Worm (Caenorhabditis elegans) whole organism, mixed stage, embryonic: Measurements from ENCODE around the gene tbc-6.

Experiments used
- M03D4.4 ChIP-seq: sonication (generic microtip); optimal IDR thresholded peaks from 2 replicates; lab custom pipeline; 2017; ENCODE audit warnings: mild to moderate bottlenecking, missing genetic modification characterization, missing compliant biosample characterization
- bed-3 ChIP-seq: fragments of 200-800 bp; sonication (Bioruptor generic); optimal IDR thresholded peaks from 3 replicates; lab custom pipeline; 2018; ENCODE audit warnings: mild to moderate bottlenecking, missing genetic modification characterization, moderate library complexity, missing compliant biosample characterization
- blmp-1 ChIP-seq: fragments of 150-350 bp; optimal IDR thresholded peaks from 2 replicates; lab custom pipeline; 2014; ENCODE audit warnings: missing biosample characterization, missing genetic modification characterization
- ceh-39 ChIP-seq: fragments of 150-350 bp; optimal IDR thresholded peaks from 2 replicates; lab custom pipeline; 2014; ENCODE audit warnings: missing biosample characterization, missing genetic modification characterization
- ceh-43 ChIP-seq: fragments of 200-800 bp; sonication (Bioruptor generic); optimal IDR thresholded peaks from 2 replicates; lab custom pipeline; 2018; ENCODE audit warnings: mild to moderate bottlenecking, missing genetic modification characterization, moderate library complexity, missing compliant biosample characterization
- ceh-83 ChIP-seq: fragments of 200-800 bp; sonication (Bioruptor generic); optimal IDR thresholded peaks from 2 replicates; lab custom pipeline; 2018; ENCODE audit warnings: mild to moderate bottlenecking, missing genetic modification characterization, missing compliant biosample characterization
- ces-1 ChIP-seq: fragments of 150-350 bp; optimal IDR thresholded peaks from 2 replicates; lab custom pipeline; 2014; ENCODE audit warnings: missing biosample characterization, missing genetic modification reagents, missing genetic modification characterization
- cnd-1 ChIP-seq: fragments of 200-800 bp; sonication (Bioruptor generic); optimal IDR thresholded peaks from 2 replicates; lab custom pipeline; 2018; ENCODE audit warnings: mild to moderate bottlenecking, missing genetic modification characterization, missing compliant biosample characterization
- drap-1 ChIP-seq: fragments of 200-800 bp; sonication (Bioruptor generic); optimal IDR thresholded peaks from 3 replicates; lab custom pipeline; 2018; ENCODE audit warnings: mild to moderate bottlenecking, missing genetic modification characterization, missing compliant biosample characterization
- elt-1 ChIP-seq: sonication (generic microtip); optimal IDR thresholded peaks from 2 replicates; lab custom pipeline; 2017; ENCODE audit warnings: missing genetic modification characterization, mild to moderate bottlenecking, missing compliant biosample characterization, antibody characterized with exemption, moderate library complexity, borderline replicate concordance; ENCODE audit not compliant: insufficient read depth
- elt-3 ChIP-seq: fragments of 150-350 bp; optimal IDR thresholded peaks from 2 replicates; lab custom pipeline; 2014; ENCODE audit warnings: missing biosample characterization, missing genetic modification characterization
- flh-1 ChIP-seq: fragments of 200-800 bp; sonication (Bioruptor generic); optimal IDR thresholded peaks from 2 replicates; lab custom pipeline; 2018; ENCODE audit warnings: mild to moderate bottlenecking, missing genetic modification characterization, moderate library complexity, missing compliant biosample characterization
- ham-2 ChIP-seq: fragments of 200-800 bp; sonication (Bioruptor generic); optimal IDR thresholded peaks from 2 replicates; lab custom pipeline; 2018; ENCODE audit warnings: mild to moderate bottlenecking, missing genetic modification characterization, missing compliant biosample characterization
- hlh-1 ChIP-seq: fragments of 150-350 bp; optimal IDR thresholded peaks from 2 replicates; lab custom pipeline; 2014; ENCODE audit warnings: missing biosample characterization, missing genetic modification reagents, missing genetic modification characterization
- lin-13 ChIP-seq: fragments of 150-350 bp; optimal IDR thresholded peaks from 2 replicates; lab custom pipeline; 2014; ENCODE audit warnings: missing biosample characterization, missing genetic modification characterization
- lin-32 ChIP-seq: fragments of 200-800 bp; sonication (Bioruptor generic); optimal IDR thresholded peaks from 2 replicates; lab custom pipeline; 2018; ENCODE audit warnings: mild to moderate bottlenecking, missing genetic modification characterization, missing compliant biosample characterization
- lsy-2 ChIP-seq: fragments of 150-350 bp; optimal IDR thresholded peaks from 2 replicates; lab custom pipeline; 2014; ENCODE audit warnings: missing biosample characterization, missing genetic modification characterization
- mab-5 ChIP-seq: fragments of 150-350 bp; optimal IDR thresholded peaks from 2 replicates; lab custom pipeline; 2014; ENCODE audit warnings: missing biosample characterization, missing genetic modification characterization
- mep-1 ChIP-seq: fragments of 150-350 bp; optimal IDR thresholded peaks from 2 replicates; lab custom pipeline; 2017; ENCODE audit warnings: missing biosample characterization, missing genetic modification reagents, missing genetic modification characterization, inconsistent platforms
- mls-2 ChIP-seq: sonication (generic microtip); optimal IDR thresholded peaks from 2 replicates; lab custom pipeline; 2016; ENCODE audit warnings: mild to moderate bottlenecking, missing genetic modification characterization, moderate library complexity, missing compliant biosample characterization
- nhr-12 ChIP-seq: fragments of 150-350 bp; optimal IDR thresholded peaks from 2 replicates; lab custom pipeline; 2014; ENCODE audit warnings: missing biosample characterization, missing genetic modification characterization
- nhr-2 ChIP-seq: fragments of 150-350 bp; optimal IDR thresholded peaks from 2 replicates; lab custom pipeline; 2014; ENCODE audit warnings: missing biosample characterization, missing genetic modification characterization
- nhr-237 ChIP-seq: fragments of 150-350 bp; optimal IDR thresholded peaks from 2 replicates; lab custom pipeline; 2014; ENCODE audit warnings: missing biosample characterization, missing genetic modification characterization
- nhr-28 ChIP-seq: fragments of 150-350 bp; optimal IDR thresholded peaks from 2 replicates; lab custom pipeline; 2014; ENCODE audit warnings: missing biosample characterization, missing genetic modification characterization
- nhr-76 ChIP-seq: sonication (generic microtip); optimal IDR thresholded peaks from 2 replicates; lab custom pipeline; 2017; ENCODE audit warnings: missing biosample characterization, missing genetic modification characterization
- pha-4 ChIP-seq: fragments of 150-350 bp; optimal IDR thresholded peaks from 2 replicates; lab custom pipeline; 2018; ENCODE audit warnings: missing biosample characterization, missing genetic modification reagents, missing genetic modification characterization
- sem-2 ChIP-seq: fragments of 200-800 bp; sonication (Bioruptor generic); optimal IDR thresholded peaks from 2 replicates; lab custom pipeline; 2018; ENCODE audit warnings: mild to moderate bottlenecking, missing genetic modification characterization, missing compliant biosample characterization
- snpc-4 ChIP-seq: fragments of 150-350 bp; optimal IDR thresholded peaks from 2 replicates; lab custom pipeline; 2014; ENCODE audit warnings: missing biosample characterization, missing genetic modification characterization
- sptf-1 ChIP-seq: sonication (generic microtip); optimal IDR thresholded peaks from 2 replicates; lab custom pipeline; 2017; ENCODE audit warnings: mild to moderate bottlenecking, missing genetic modification characterization, moderate library complexity, missing compliant biosample characterization
- tbx-8 ChIP-seq: fragments of 200-800 bp; sonication (Bioruptor generic); optimal IDR thresholded peaks from 2 replicates; lab custom pipeline; 2018; ENCODE audit warnings: mild to moderate bottlenecking, missing genetic modification characterization, moderate library complexity, missing compliant biosample characterization
- unc-120 ChIP-seq: sonication (generic microtip); optimal IDR thresholded peaks from 2 replicates; lab custom pipeline; 2017; ENCODE audit warnings: missing genetic modification characterization, missing compliant biosample characterization; ENCODE audit not compliant: poor library complexity, severe bottlenecking
- unc-39 ChIP-seq: fragments of 150-350 bp; optimal IDR thresholded peaks from 2 replicates; lab custom pipeline; 2014; ENCODE audit warnings: missing biosample characterization, missing genetic modification characterization
- unc-62 ChIP-seq: fragments of 150-350 bp; optimal IDR thresholded peaks from 2 replicates; lab custom pipeline; 2014; ENCODE audit warnings: missing biosample characterization, missing genetic modification reagents, missing genetic modification characterization
- zip-8 ChIP-seq: fragments of 150-350 bp; optimal IDR thresholded peaks from 2 replicates; lab custom pipeline; 2014; ENCODE audit warnings: missing biosample characterization, missing genetic modification characterization
- ztf-11 ChIP-seq: fragments of 150-350 bp; optimal IDR thresholded peaks from 2 replicates; lab custom pipeline; 2014; ENCODE audit warnings: missing biosample characterization, missing genetic modification characterization

tbc-6 gene

DNA sequence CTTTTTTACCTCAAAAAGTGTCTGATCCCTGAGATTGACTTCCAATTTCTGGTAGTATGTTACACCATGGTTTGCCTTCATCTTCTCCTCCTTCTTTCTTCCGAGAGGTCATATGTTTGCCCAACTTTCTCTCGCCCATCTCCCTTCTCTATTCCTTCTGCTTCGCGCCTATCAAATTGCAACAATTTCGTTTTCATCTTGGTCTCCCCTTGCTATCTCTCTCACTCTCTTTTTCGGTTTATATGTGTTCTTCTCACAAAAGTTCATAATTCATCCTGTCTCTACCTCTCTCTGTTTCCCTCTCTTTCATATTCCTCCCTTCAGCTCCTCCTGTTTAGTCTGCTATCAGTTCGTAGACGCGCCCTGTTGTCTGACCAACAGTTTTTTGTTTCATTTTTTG lies 21.2 kb upstream of the tbc-6 start:
- TF ChIP-seq ceh-43 (GFP tag; lab: Kevin White, UChicago): no peak
- no peak for TF ChIP-seq sem-2 (GFP tag; lab: Kevin White, UChicago)
- TF ChIP-seq mls-2: no peak
- peak; percentile 76 for TF ChIP-seq blmp-1 (tag; lab: Kevin White, UChicago)
- peak; percentile 54 for TF ChIP-seq ces-1 (GFP tag; lab: Kevin White, UChicago)
- TF ChIP-seq bed-3 (GFP tag; lab: Kevin White, UChicago): no peak
- peak; percentile 83 for TF ChIP-seq unc-120 (tag; lab: Kevin White, UChicago)
- TF ChIP-seq unc-62 (GFP tag; lab: Kevin White, UChicago): peak; percentile 7
- TF ChIP-seq hlh-1 (tag; lab: Kevin White, UChicago): peak; percentile 72
- no peak for TF ChIP-seq ztf-11 (tag; lab: Kevin White, UChicago)

DNA sequence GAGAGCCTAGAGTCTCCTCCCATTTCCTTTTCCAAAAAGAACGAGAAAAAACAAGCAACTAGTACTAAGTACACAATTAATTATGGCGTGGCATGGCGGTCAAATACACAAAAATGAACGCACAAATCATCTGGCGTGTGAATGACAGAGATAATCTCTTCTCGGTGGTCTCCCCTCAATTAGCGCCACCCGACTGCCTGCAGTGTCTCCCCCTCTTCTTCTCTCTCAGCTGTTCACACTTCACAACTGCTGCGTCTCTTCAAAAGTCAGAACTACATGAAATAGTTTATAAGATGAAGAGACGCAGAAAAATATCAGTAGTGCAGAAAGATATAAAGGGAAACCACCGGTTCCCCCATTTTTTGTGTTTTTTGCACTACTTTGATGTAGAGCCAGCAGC lies 20.5 kb upstream of the tbc-6 start:
- no peak for TF ChIP-seq drap-1
- no peak for TF ChIP-seq flh-1 (GFP tag; lab: Kevin White, UChicago)
- peak; percentile 20 for TF ChIP-seq sem-2 (GFP tag; lab: Kevin White, UChicago)
- TF ChIP-seq snpc-4: no peak
- no peak for TF ChIP-seq blmp-1 (tag; lab: Kevin White, UChicago)
- no peak for TF ChIP-seq lin-13 (tag; lab: Kevin White, UChicago)
- TF ChIP-seq ham-2 (GFP tag; lab: Kevin White, UChicago): peak; percentile 72
- no peak for TF ChIP-seq elt-3 (tag; lab: Kevin White, UChicago)
- TF ChIP-seq sptf-1 (tag; lab: Kevin White, UChicago): peak; percentile 53
- no peak for TF ChIP-seq lsy-2 (tag; lab: Kevin White, UChicago)
- TF ChIP-seq unc-39 (tag; lab: Kevin White, UChicago): no peak
- no peak for TF ChIP-seq nhr-76 (tag; lab: Kevin White, UChicago)
- no peak for TF ChIP-seq tbx-8 (GFP tag; lab: Kevin White, UChicago)
- peak; percentile 14 for TF ChIP-seq bed-3 (GFP tag; lab: Kevin White, UChicago)
- TF ChIP-seq ceh-39 (tag; lab: Kevin White, UChicago): no peak
- no peak for TF ChIP-seq mab-5
- TF ChIP-seq ceh-43 (GFP tag; lab: Kevin White, UChicago): no peak
- peak; percentile 89 for TF ChIP-seq unc-62 (GFP tag; lab: Kevin White, UChicago)
- TF ChIP-seq pha-4 (tag; lab: Kevin White, UChicago): peak; percentile 12
- peak; percentile 68 for TF ChIP-seq mls-2
- no peak for TF ChIP-seq ztf-11 (tag; lab: Kevin White, UChicago)
- peak; percentile 64 for TF ChIP-seq cnd-1
- peak; percentile 94 for TF ChIP-seq hlh-1 (tag; lab: Kevin White, UChicago)
- TF ChIP-seq zip-8: no peak
- TF ChIP-seq ces-1 (GFP tag; lab: Kevin White, UChicago): peak; percentile 81
- TF ChIP-seq M03D4.4: peak; percentile 21
- TF ChIP-seq nhr-237: peak; percentile 34
- TF ChIP-seq lin-32 (GFP tag; lab: Kevin White, UChicago): no peak
- no peak for TF ChIP-seq nhr-12 (tag; lab: Kevin White, UChicago)
- peak; percentile 51 for TF ChIP-seq mep-1 (tag; lab: Kevin White, UChicago)
- no peak for TF ChIP-seq nhr-28 (tag; lab: Kevin White, UChicago)
- peak; percentile 42 for TF ChIP-seq elt-1 (tag; lab: Kevin White, UChicago)
- peak; percentile 6 for TF ChIP-seq unc-120 (tag; lab: Kevin White, UChicago)
- TF ChIP-seq nhr-2: peak; percentile 67
- TF ChIP-seq ceh-83 (GFP tag; lab: Kevin White, UChicago): no peak

DNA sequence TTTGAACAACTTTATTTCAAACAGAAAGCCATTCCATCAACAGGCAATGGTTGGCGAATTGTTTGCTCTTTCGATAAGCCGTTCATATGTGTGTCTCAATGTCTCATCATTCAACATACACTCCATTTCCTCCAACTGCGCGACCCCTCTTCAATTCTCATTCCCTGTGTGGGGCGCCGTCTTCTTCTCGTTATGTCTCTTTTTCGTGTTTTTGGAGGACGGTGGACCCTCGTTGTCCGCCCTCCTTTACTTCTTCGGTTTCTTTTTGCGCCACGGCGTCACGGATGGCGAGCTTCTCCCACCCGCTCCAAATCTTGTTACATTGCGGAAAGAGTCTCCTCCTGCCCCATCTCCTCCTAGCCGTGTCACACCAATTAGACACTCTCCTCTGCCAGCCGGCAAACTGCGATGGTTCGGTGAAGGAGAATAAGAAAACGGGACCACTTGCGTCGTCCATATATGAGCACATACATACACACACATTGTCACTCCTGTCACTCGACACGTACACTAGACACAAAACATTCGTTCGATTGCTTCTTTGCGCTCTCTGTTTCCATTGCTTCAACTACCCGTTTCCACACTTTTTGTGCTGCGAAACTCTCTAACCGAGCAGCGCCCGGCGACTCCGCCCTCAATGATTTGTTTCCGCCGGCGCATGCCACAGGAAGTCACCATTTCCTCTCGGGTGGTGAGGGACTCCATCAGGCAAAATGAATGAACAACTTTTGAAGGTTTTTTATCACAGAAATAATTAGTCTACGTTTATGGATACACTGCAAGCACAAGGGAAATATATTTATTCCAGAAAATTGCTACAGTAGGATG lies 19.6 kb upstream of the tbc-6 start:
- TF ChIP-seq snpc-4 (no peak), blmp-1 (tag; lab: Kevin White, UChicago) (no peak), ceh-83 (GFP tag; lab: Kevin White, UChicago) (no peak), sptf-1 (tag; lab: Kevin White, UChicago) (peak; percentile 59), cnd-1 (peak; percentile 2), tbx-8 (GFP tag; lab: Kevin White, UChicago) (no peak), ceh-39 (tag; lab: Kevin White, UChicago) (no peak), pha-4 (tag; lab: Kevin White, UChicago) (peak; percentile 2), ces-1 (GFP tag; lab: Kevin White, UChicago) (peak; percentile 81), unc-120 (tag; lab: Kevin White, UChicago) (peak; percentile 28)
